Worm (Caenorhabditis elegans): Measurements from ENCODE around the gene F22B7.3.

Gene F22B7.3

DNA sequence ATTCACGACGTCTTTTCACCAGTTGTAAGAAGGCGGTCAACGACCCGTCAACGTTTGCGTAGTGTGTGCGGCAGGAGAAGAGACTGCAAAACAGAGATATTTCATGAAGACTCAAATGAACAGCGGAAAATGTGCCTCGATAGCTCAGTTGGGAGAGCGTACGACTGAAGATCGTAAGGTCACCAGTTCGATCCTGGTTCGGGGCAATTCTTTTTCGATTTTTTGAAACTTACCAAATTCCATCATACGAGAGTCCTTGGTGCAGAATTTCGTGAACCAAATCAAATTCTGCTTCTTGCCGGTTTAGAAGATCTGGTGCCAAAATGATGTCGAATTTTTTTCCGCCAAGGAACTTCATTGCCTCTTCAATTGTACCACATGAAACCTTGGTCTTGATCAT is 4.2 kb downstream of the F22B7.3 start (continued):
- no peak for TF ChIP-seq efl-3 (GFP tag; optimal IDR thresholded peaks at IDR 0.05)
- peak; percentile 12 for TF ChIP-seq lin-13 (GFP tag; optimal IDR thresholded peaks at IDR 0.05)
- peak; percentile 27 to 62 for TF ChIP-seq lin-35 (GFP tag; optimal IDR thresholded peaks at IDR 0.05)
- no peak for TF ChIP-seq Y116A8C.19 (tag; optimal IDR thresholded peaks at IDR 0.05; ENCODE audit: borderline replicate concordance)
- peak; percentile 42 for TF ChIP-seq rnt-1 (tag; optimal IDR thresholded peaks at IDR 0.05)
- TF ChIP-seq lsy-2 (tag; optimal IDR thresholded peaks at IDR 0.05) = peak; percentile 23 to 45
- TF ChIP-seq nhr-71 (tag; optimal IDR thresholded peaks at IDR 0.05) = peak; percentile 54
- peak in 1 of 2 experiments; percentile 4 for TF ChIP-seq mdl-1 (tag; optimal IDR thresholded peaks at IDR 0.05)

DNA sequence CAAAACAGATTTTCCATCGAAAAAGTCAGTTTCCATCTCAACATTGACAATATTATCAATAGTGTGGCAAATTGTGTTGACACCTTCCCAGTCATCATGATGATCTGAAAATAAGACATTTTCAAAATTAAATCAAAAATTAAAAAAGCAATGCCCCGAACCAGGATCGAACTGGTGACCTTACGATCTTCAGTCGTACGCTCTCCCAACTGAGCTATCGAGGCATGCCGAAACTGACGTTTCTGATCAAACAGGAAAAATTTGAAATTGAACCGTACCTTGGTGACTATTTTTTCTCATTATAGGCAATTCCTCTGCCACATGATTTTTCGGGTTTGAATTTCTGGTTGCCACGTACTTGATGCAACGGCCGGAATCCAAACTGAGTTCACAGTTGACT is 4.8 kb downstream of the F22B7.3 start:
- no peak for TF ChIP-seq C34B4.2 (tag; optimal IDR thresholded peaks at IDR 0.05)
- TF ChIP-seq zag-1 (tag; optimal IDR thresholded peaks at IDR 0.05) = no peak
- TF ChIP-seq ceh-88 (GFP tag; IDR thresholded peaks at IDR 0.05) = no peak
- TF ChIP-seq jun-1 (tag; optimal IDR thresholded peaks at IDR 0.05) = no peak

DNA sequence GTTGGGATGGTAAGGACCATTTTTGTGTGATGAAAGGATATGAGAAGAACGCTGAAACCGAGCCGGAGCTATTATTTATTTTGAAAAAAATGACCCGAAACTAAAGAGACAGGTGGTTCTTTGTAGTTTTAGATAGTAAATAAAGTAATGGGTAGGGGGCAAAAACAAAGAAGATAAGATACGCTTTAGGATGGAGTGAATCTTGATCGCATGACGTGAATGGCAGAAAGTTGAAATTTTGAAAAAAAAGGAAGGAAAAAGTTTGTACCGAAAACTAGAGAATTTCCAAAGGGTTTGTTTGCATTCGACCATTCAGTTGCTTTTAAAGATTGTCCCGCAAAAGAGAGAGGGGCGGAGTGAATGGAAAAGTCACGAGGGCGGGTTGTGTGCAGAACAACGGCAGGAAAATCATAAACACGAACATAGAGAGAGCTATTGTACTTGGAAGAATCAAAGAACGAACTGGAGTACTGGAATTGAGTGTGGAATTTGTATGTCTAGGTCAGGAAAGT is 5.2 kb downstream of the F22B7.3 start, which contains the start of gene F22B7.9:
TSS of gene F22B7.9 (minus strand) at position 51 of the 512 bp plus-strand sequence.
- TF ChIP-seq ztf-4 (tag; optimal IDR thresholded peaks at IDR 0.05) (no peak), nhr-77 (tag; optimal IDR thresholded peaks at IDR 0.05) (peak; percentile 4), ceh-63 (GFP tag; optimal IDR thresholded peaks at IDR 0.05) (no peak), C16A3.4 (tag; optimal IDR thresholded peaks at IDR 0.05) (peak; percentile 10), egl-13 (tag; optimal IDR thresholded peaks at IDR 0.05) (no peak), lin-13 (GFP tag; optimal IDR thresholded peaks at IDR 0.05) (no peak), fkh-8 (tag; optimal IDR thresholded peaks at IDR 0.05) (no peak), unc-130 (tag; optimal IDR thresholded peaks at IDR 0.05) (no peak), hlh-4 (tag; optimal IDR thresholded peaks at IDR 0.05) (no peak), mep-1 (tag; optimal IDR thresholded peaks at IDR 0.05) (no peak), dpl-1 (GFP tag; optimal IDR thresholded peaks at IDR 0.05) (peak in 1 of 3 experiments; percentile 9), ceh-88 (GFP tag; IDR thresholded peaks at IDR 0.05) (0 out of 2 replicates have a peak, but pooled peaks have one; percentile 12), nhr-76 (tag; optimal IDR thresholded peaks at IDR 0.05) (no peak), pqm-1 (tag; optimal IDR thresholded peaks at IDR 0.05) (no peak), skn-1 (tag; optimal IDR thresholded peaks at IDR 0.05) (peak; percentile 0), blmp-1 (tag; optimal IDR thresholded peaks at IDR 0.05) (no peak), zip-4 (GFP tag; optimal IDR thresholded peaks at IDR 0.05) (no peak), ces-1 (GFP tag; optimal IDR thresholded peaks at IDR 0.05) (no peak), ets-5 (GFP tag; IDR thresholded peaks at IDR 0.05) (no peak), lin-39 (tag; optimal IDR thresholded peaks at IDR 0.05) (no peak), dsc-1 (tag; optimal IDR thresholded peaks at IDR 0.05) (no peak), hlh-17 (GFP tag; optimal IDR thresholded peaks at IDR 0.05; ENCODE audit: borderline replicate concordance) (no peak), aha-1 (tag; optimal IDR thresholded peaks at IDR 0.05) (no peak), ceh-90 (tag; optimal IDR thresholded peaks at IDR 0.05) (no peak), nhr-19 (GFP tag; conservative IDR thresholded peaks at IDR 0.05) (peak; percentile 42), lir-3 (tag; optimal IDR thresholded peaks at IDR 0.05; ENCODE audit: poor library complexity) (no peak), lsy-2 (tag; optimal IDR thresholded peaks at IDR 0.05) (peak in 1 of 2 experiments; percentile 18), unc-62 (GFP tag; optimal IDR thresholded peaks at IDR 0.05) (no peak), ceh-82 (tag; optimal IDR thresholded peaks at IDR 0.05) (no peak), grh-1 (GFP tag; IDR thresholded peaks at IDR 0.05) (no peak), alr-1 (tag; optimal IDR thresholded peaks at IDR 0.05; ENCODE audit: borderline replicate concordance) (no peak), nhr-84 (tag; optimal IDR thresholded peaks at IDR 0.05) (no peak), snpc-4 (tag; optimal IDR thresholded peaks at IDR 0.05) (no peak), nhr-12 (tag; optimal IDR thresholded peaks at IDR 0.05) (no peak), mdl-1 (tag; optimal IDR thresholded peaks at IDR 0.05) (peak in 1 of 2 experiments; percentile 53), fkh-4 (tag; optimal IDR thresholded peaks at IDR 0.05; ENCODE audit: borderline replicate concordance) (no peak), snu-23 (GFP tag; optimal IDR thresholded peaks at IDR 0.05) (peak; percentile 35), nhr-71 (tag; optimal IDR thresholded peaks at IDR 0.05) (peak; percentile 54), F16B12.6 (tag; optimal IDR thresholded peaks at IDR 0.05) (no peak), hpl-2 (GFP tag; optimal IDR thresholded peaks at IDR 0.05) (no peak), ztf-11 (tag; optimal IDR thresholded peaks at IDR 0.05) (no peak), zag-1 (tag; optimal IDR thresholded peaks at IDR 0.05) (no peak)

All from whole organism, L1 larva.